Fruit fly (Drosophila melanogaster) whole organism, prepupa: Measurements from ENCODE around the gene CG31381.

Experiments used
- CG10631 ChIP-seq: fragments of 200-800 bp; sonication (Bioruptor generic); optimal IDR thresholded peaks from 2 replicates; lab custom pipeline; 2016; ENCODE audit warnings: missing biosample characterization, missing genetic modification characterization
- CG10669 ChIP-seq: fragments of 200-800 bp; sonication (Bioruptor generic); optimal IDR thresholded peaks from 3 replicates; lab custom pipeline; 2018; ENCODE audit warnings: missing biosample characterization, mild to moderate bottlenecking, missing genetic modification characterization, moderate library complexity
- CG11294 ChIP-seq: fragments of 200-800 bp; sonication (Bioruptor generic); IDR thresholded peaks from 2 replicates; pipeline ENCODE4 v1.3.6; 2022; ENCODE audit warnings: missing biosample characterization, missing genetic modification characterization
- CG11762 ChIP-seq: fragments of 200-800 bp; sonication (Bioruptor generic); optimal IDR thresholded peaks from 3 replicates; lab custom pipeline; 2016; ENCODE audit warnings: missing biosample characterization, missing genetic modification characterization; ENCODE audit not compliant: insufficient read depth
- CG11902 ChIP-seq: fragments of 200-800 bp; sonication (Bioruptor generic); optimal IDR thresholded peaks from 3 replicates; lab custom pipeline; 2016; ENCODE audit warnings: missing biosample characterization, missing genetic modification characterization
- CG15336 ChIP-seq: fragments of 200-800 bp; sonication (Bioruptor generic); IDR thresholded peaks from 2 replicates; pipeline ENCODE4 v1.3.6; 2022; ENCODE audit warnings: missing biosample characterization, missing genetic modification characterization
- CG16779 ChIP-seq: fragments of 200-800 bp; sonication (Bioruptor generic); optimal IDR thresholded peaks from 3 replicates; lab custom pipeline; 2017; ENCODE audit warnings: missing biosample characterization, mild to moderate bottlenecking, missing genetic modification characterization
- CG3032 ChIP-seq: fragments of 200-800 bp; optimal IDR thresholded peaks from 2 replicates; lab custom pipeline; 2019; ENCODE audit warnings: missing biosample characterization, mild to moderate bottlenecking, missing genetic modification characterization, moderate library complexity
- CG31627 ChIP-seq: fragments of 200-800 bp; sonication (Bioruptor generic); optimal IDR thresholded peaks from 3 replicates; lab custom pipeline; 2016; ENCODE audit warnings: missing biosample characterization, missing genetic modification characterization
- CG32006 ChIP-seq: fragments of 200-800 bp; sonication (Bioruptor generic); optimal IDR thresholded peaks from 3 replicates; lab custom pipeline; 2017; ENCODE audit warnings: missing biosample characterization, mild to moderate bottlenecking, missing genetic modification characterization
- CG34406 ChIP-seq: fragments of 200-800 bp; sonication (Bioruptor generic); optimal IDR thresholded peaks from 3 replicates; lab custom pipeline; 2016; ENCODE audit warnings: missing biosample characterization, missing genetic modification characterization
- CG3919 ChIP-seq: fragments of 200-800 bp; sonication (Bioruptor generic); optimal IDR thresholded peaks from 3 replicates; lab custom pipeline; 2016; ENCODE audit warnings: missing biosample characterization, missing genetic modification characterization
- CG4318 ChIP-seq: fragments of 200-800 bp; sonication (Bioruptor generic); optimal IDR thresholded peaks from 3 replicates; lab custom pipeline; 2017; ENCODE audit warnings: missing biosample characterization, mild to moderate bottlenecking, missing genetic modification characterization
- CG6163 ChIP-seq: fragments of 200-800 bp; sonication (Bioruptor generic); IDR thresholded peaks from 3 replicates; pipeline ENCODE4 v1.3.6; 2022; ENCODE audit warnings: missing biosample characterization, missing genetic modification characterization
- CG6276 ChIP-seq: fragments of 200-800 bp; sonication (Bioruptor generic); optimal IDR thresholded peaks from 2 replicates; lab custom pipeline; 2017; ENCODE audit warnings: missing biosample characterization, mild to moderate bottlenecking, missing genetic modification characterization
- CG6792 ChIP-seq: fragments of 200-800 bp; sonication (Bioruptor generic); optimal IDR thresholded peaks from 3 replicates; lab custom pipeline; 2016; ENCODE audit warnings: missing biosample characterization, missing genetic modification characterization
- CG6808 ChIP-seq: fragments of 200-800 bp; sonication (Bioruptor generic); optimal IDR thresholded peaks from 3 replicates; lab custom pipeline; 2017; ENCODE audit warnings: missing biosample characterization, missing genetic modification characterization, mild to moderate bottlenecking, moderate library complexity, missing genetic modification reagents
- CG6854 ChIP-seq: fragments of 200-800 bp; sonication (Bioruptor generic); optimal IDR thresholded peaks from 2 replicates; lab custom pipeline; 2017; ENCODE audit warnings: missing biosample characterization, mild to moderate bottlenecking, missing genetic modification characterization
- CG7368 ChIP-seq: fragments of 200-800 bp; sonication (Bioruptor generic); optimal IDR thresholded peaks from 3 replicates; lab custom pipeline; 2016; ENCODE audit warnings: missing biosample characterization, missing genetic modification characterization
- CG8119 ChIP-seq: fragments of 200-800 bp; sonication (Bioruptor generic); IDR thresholded peaks from 3 replicates; pipeline ENCODE4 v1.3.6; 2022; ENCODE audit warnings: missing biosample characterization, missing genetic modification characterization
- CG8319 ChIP-seq: fragments of 200-800 bp; sonication (Bioruptor generic); optimal IDR thresholded peaks from 3 replicates; lab custom pipeline; 2016; ENCODE audit warnings: missing biosample characterization, missing genetic modification characterization
- CG9139 ChIP-seq: fragments of 200-800 bp; sonication (Bioruptor generic); optimal IDR thresholded peaks from 3 replicates; lab custom pipeline; 2017; ENCODE audit warnings: missing biosample characterization, mild to moderate bottlenecking, missing genetic modification characterization
- Eip75B ChIP-seq: fragments of 200-800 bp; sonication (Bioruptor generic); optimal IDR thresholded peaks from 3 replicates; lab custom pipeline; 2016; ENCODE audit warnings: missing biosample characterization, missing genetic modification characterization
- Eip78C ChIP-seq: fragments of 200-800 bp; sonication (Bioruptor generic); peaks from one replicate; lab custom pipeline; 2016; ENCODE audit warnings: missing biosample characterization, missing genetic modification characterization
- Eip93F ChIP-seq: fragments of 200-800 bp; sonication (Bioruptor generic); optimal IDR thresholded peaks from 2 replicates; lab custom pipeline; 2016; ENCODE audit warnings: missing biosample characterization, mild to moderate bottlenecking, missing genetic modification characterization
- Ets21C ChIP-seq: fragments of 200-800 bp; sonication (Bioruptor generic); optimal IDR thresholded peaks from 3 replicates; lab custom pipeline; 2016; ENCODE audit warnings: missing biosample characterization, missing genetic modification characterization
- Ets96B ChIP-seq: fragments of 200-800 bp; optimal IDR thresholded peaks from 2 replicates; lab custom pipeline; 2019; ENCODE audit warnings: missing biosample characterization, mild to moderate bottlenecking, missing genetic modification characterization, moderate library complexity
- Gug ChIP-seq: fragments of 200-800 bp; sonication (Bioruptor generic); IDR thresholded peaks from 2 replicates; pipeline ENCODE4 v1.3.6; 2022; ENCODE audit warnings: missing biosample characterization, missing genetic modification characterization
- Hr39 ChIP-seq: fragments of 200-800 bp; sonication (Bioruptor generic); optimal IDR thresholded peaks from 2 replicates; lab custom pipeline; 2016; ENCODE audit warnings: missing biosample characterization, missing genetic modification characterization
- Hr4 ChIP-seq: fragments of 200-800 bp; sonication (Bioruptor generic); optimal IDR thresholded peaks from 3 replicates; lab custom pipeline; 2016; ENCODE audit warnings: missing biosample characterization, missing genetic modification characterization
- Met ChIP-seq: fragments of 200-800 bp; sonication (Bioruptor generic); optimal IDR thresholded peaks from 3 replicates; lab custom pipeline; 2016; ENCODE audit warnings: missing biosample characterization, missing genetic modification characterization
- OdsH ChIP-seq: fragments of 200-800 bp; sonication (Bioruptor generic); optimal IDR thresholded peaks from 3 replicates; lab custom pipeline; 2016; ENCODE audit warnings: missing biosample characterization, missing genetic modification characterization
- Smox ChIP-seq: fragments of 200-800 bp; sonication (Bioruptor generic); optimal IDR thresholded peaks from 3 replicates; lab custom pipeline; 2016; ENCODE audit warnings: missing biosample characterization, missing genetic modification characterization
- Sox102F ChIP-seq: fragments of 200-800 bp; sonication (Bioruptor generic); optimal IDR thresholded peaks from 2 replicates; lab custom pipeline; 2016; ENCODE audit warnings: missing biosample characterization, mild to moderate bottlenecking, missing genetic modification characterization
- Sox14 ChIP-seq: fragments of 200-800 bp; sonication (Bioruptor generic); optimal IDR thresholded peaks from 3 replicates; lab custom pipeline; 2016; ENCODE audit warnings: missing biosample characterization, missing genetic modification characterization
- Sox15 ChIP-seq: fragments of 200-800 bp; sonication (Bioruptor generic); optimal IDR thresholded peaks from 3 replicates; lab custom pipeline; 2016; ENCODE audit warnings: missing biosample characterization, missing genetic modification characterization
- achi ChIP-seq: fragments of 200-800 bp; sonication (Bioruptor generic); optimal IDR thresholded peaks from 3 replicates; lab custom pipeline; 2016; ENCODE audit warnings: missing biosample characterization, missing genetic modification characterization
- cyc ChIP-seq: fragments of 200-800 bp; sonication (Bioruptor generic); optimal IDR thresholded peaks from 3 replicates; lab custom pipeline; 2016; ENCODE audit warnings: missing biosample characterization, missing genetic modification characterization
- dac ChIP-seq: fragments of 200-800 bp; sonication (Bioruptor generic); optimal IDR thresholded peaks from 2 replicates; lab custom pipeline; 2017; ENCODE audit warnings: missing biosample characterization, mild to moderate bottlenecking, missing genetic modification characterization
- dsx ChIP-seq: fragments of 200-800 bp; optimal IDR thresholded peaks from 3 replicates; lab custom pipeline; 2019; ENCODE audit warnings: missing biosample characterization, mild to moderate bottlenecking, missing genetic modification characterization, moderate library complexity; ENCODE audit not compliant: poor library complexity, severe bottlenecking
- eg ChIP-seq: fragments of 200-800 bp; sonication (Bioruptor generic); IDR thresholded peaks from 3 replicates; pipeline ENCODE4 v1.3.6; 2022; ENCODE audit warnings: missing biosample characterization, missing genetic modification characterization
- esn ChIP-seq: fragments of 200-800 bp; sonication (Bioruptor generic); optimal IDR thresholded peaks from 2 replicates; lab custom pipeline; 2016; ENCODE audit warnings: missing biosample characterization, mild to moderate bottlenecking, missing genetic modification characterization, moderate library complexity
- fd59A ChIP-seq: fragments of 200-800 bp; sonication (Bioruptor generic); optimal IDR thresholded peaks from 2 replicates; lab custom pipeline; 2017; ENCODE audit warnings: missing biosample characterization, mild to moderate bottlenecking, missing genetic modification characterization, missing genetic modification reagents
- fd85E ChIP-seq: fragments of 200-800 bp; sonication (Bioruptor generic); optimal IDR thresholded peaks from 3 replicates; lab custom pipeline; 2016; ENCODE audit warnings: missing biosample characterization, missing genetic modification characterization
- net ChIP-seq: fragments of 200-800 bp; sonication (Bioruptor generic); optimal IDR thresholded peaks from 3 replicates; lab custom pipeline; 2016; ENCODE audit warnings: missing biosample characterization, missing genetic modification characterization
- pdm3 ChIP-seq: fragments of 200-800 bp; sonication (Bioruptor generic); optimal IDR thresholded peaks from 3 replicates; lab custom pipeline; 2016; ENCODE audit warnings: missing biosample characterization, missing genetic modification characterization
- ss ChIP-seq, 2 experiments: fragments of 200-800 bp; sonication (Bioruptor generic); optimal IDR thresholded peaks; 2 replicates in 1 of 2; 3 replicates in 1 of 2; lab custom pipeline; 2017 to 2018; ENCODE audit warnings: mild to moderate bottlenecking in 2 of 2, missing biosample characterization in 2 of 2, missing genetic modification characterization in 2 of 2, moderate library complexity in 1 of 2
- svp ChIP-seq: fragments of 200-800 bp; sonication (Bioruptor generic); peaks from one replicate; lab custom pipeline; 2016; ENCODE audit warnings: missing biosample characterization, missing genetic modification characterization
- topi ChIP-seq: fragments of 200-800 bp; sonication (Bioruptor generic); optimal IDR thresholded peaks from 3 replicates; lab custom pipeline; 2016; ENCODE audit warnings: missing biosample characterization, missing genetic modification characterization
- vri ChIP-seq: fragments of 200-800 bp; sonication (Bioruptor generic); optimal IDR thresholded peaks from 3 replicates; lab custom pipeline; 2016; ENCODE audit warnings: missing biosample characterization, mild to moderate bottlenecking, missing genetic modification characterization

The CG31381 gene

DNA sequence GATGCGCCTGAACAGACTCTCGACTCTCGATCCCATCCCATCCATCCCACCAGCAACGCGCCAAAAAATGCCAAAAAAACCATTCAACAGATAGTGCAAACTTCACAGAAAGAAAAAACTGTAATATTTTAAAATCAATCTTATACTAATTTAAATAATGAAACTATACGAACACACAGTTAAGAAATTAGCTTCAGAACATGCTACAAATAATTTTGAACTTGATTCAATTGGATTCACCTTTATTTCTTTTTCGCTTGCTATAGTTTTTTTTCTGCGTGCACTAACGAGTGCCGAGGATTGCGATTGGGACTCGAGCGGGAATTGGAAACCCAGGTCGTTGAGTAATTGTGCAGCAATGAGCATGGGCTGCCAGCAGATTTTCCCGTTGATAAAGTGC lies 31.2 kb downstream of the CG31381 start:
- TF ChIP-seq Gug (GFP tag; lab: Robert Waterston, UW) (peak; percentile 34; the same call in 1 of the 2 replicates), fd59A (GFP tag; lab: Kevin White, UChicago) (no peak), CG6792 (GFP tag; lab: Kevin White, UChicago) (no peak), Sox14 (no peak), CG10669 (no peak), Ets96B (tag; lab: Kevin White, UChicago) (no peak), Smox (no peak), CG16779 (tag; lab: Kevin White, UChicago) (no peak), CG15336 (GFP tag; lab: Robert Waterston, UW) (peak; percentile 77), Sox102F (GFP tag; lab: Kevin White, UChicago) (no peak), pdm3 (peak; percentile 11), CG10631 (GFP tag; lab: Kevin White, UChicago) (no peak), CG4318 (GFP tag; lab: Kevin White, UChicago) (peak; percentile 20), svp (peak; percentile 14), vri (GFP tag; lab: Kevin White, UChicago) (no peak), CG7368 (no peak), dsx (GFP tag; lab: Kevin White, UChicago) (no peak), topi (GFP tag; lab: Kevin White, UChicago) (no peak), Sox15 (no peak), CG6854 (GFP tag; lab: Kevin White, UChicago) (no peak), Eip93F (GFP tag; lab: Kevin White, UChicago) (no peak), Eip78C (GFP tag; lab: Kevin White, UChicago) (peak; percentile 51), CG34406 (GFP tag; lab: Kevin White, UChicago) (no peak), CG9139 (GFP tag; lab: Kevin White, UChicago) (no peak), net (GFP tag; lab: Kevin White, UChicago) (no peak), ss (GFP tag; optimal IDR thresholded peaks at IDR 0.05; lab: Kevin White, UChicago) (no peak), OdsH (GFP tag; lab: Kevin White, UChicago) (peak; percentile 1), Met (GFP tag; lab: Kevin White, UChicago) (no peak), fd85E (GFP tag; lab: Kevin White, UChicago) (no peak), Hr4 (GFP tag; lab: Kevin White, UChicago) (peak; percentile 66), eg (GFP tag; lab: Robert Waterston, UW) (peak; percentile 68), Ets21C (no peak), CG6276 (peak; percentile 60), CG11902 (no peak), CG32006 (GFP tag; lab: Kevin White, UChicago) (peak; percentile 58), CG8319 (GFP tag; lab: Kevin White, UChicago) (no peak), CG8119 (GFP tag; lab: Robert Waterston, UW) (peak; percentile 70), Eip75B (no peak), CG11294 (GFP tag; lab: Robert Waterston, UW) (peak; percentile 15; the same call in 1 of the 2 replicates), CG11762 (no peak)

DNA sequence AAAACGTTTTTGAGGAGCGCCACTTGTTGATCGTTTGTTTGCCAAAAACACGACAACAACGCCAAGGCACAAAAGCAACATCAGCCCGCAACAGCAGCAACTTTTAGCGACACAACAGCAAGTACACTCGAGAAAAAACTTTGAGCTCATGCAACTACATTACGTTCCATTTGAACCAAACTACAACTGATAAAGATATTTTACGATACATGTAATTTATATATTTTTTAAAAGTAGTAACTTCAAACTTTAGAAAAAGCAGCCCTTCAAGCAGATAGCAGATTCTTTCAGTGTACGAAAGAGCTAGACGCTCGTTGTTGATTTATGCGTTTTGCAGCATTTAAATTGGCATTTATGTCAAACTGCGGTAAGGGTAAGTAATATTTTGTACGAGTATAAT lies 33.3 kb downstream of the CG31381 start:
- TF ChIP-seq cyc (GFP tag; lab: Kevin White, UChicago) (no peak), Eip78C (GFP tag; lab: Kevin White, UChicago) (peak; percentile 85), OdsH (GFP tag; lab: Kevin White, UChicago) (peak; percentile 60), pdm3 (peak; percentile 52), Met (GFP tag; lab: Kevin White, UChicago) (no peak), CG10631 (GFP tag; lab: Kevin White, UChicago) (peak; percentile 45), CG6163 (GFP tag; lab: Robert Waterston, UW) (peak; percentile 77), esn (no peak), net (GFP tag; lab: Kevin White, UChicago) (peak; percentile 69), CG9139 (GFP tag; lab: Kevin White, UChicago) (no peak), CG11294 (GFP tag; lab: Robert Waterston, UW) (peak; percentile 60), Ets21C (no peak), CG6792 (GFP tag; lab: Kevin White, UChicago) (peak; percentile 12), achi (GFP tag; lab: Kevin White, UChicago) (peak; percentile 50), fd85E (GFP tag; lab: Kevin White, UChicago) (no peak), CG4318 (GFP tag; lab: Kevin White, UChicago) (peak; percentile 59), Hr39 (no peak), CG31627 (no peak), Ets96B (tag; lab: Kevin White, UChicago) (no peak), fd59A (GFP tag; lab: Kevin White, UChicago) (no peak), dac (peak; percentile 56), CG15336 (GFP tag; lab: Robert Waterston, UW) (peak; percentile 84), eg (GFP tag; lab: Robert Waterston, UW) (peak; percentile 92), CG6808 (GFP tag; lab: Kevin White, UChicago) (no peak), CG16779 (tag; lab: Kevin White, UChicago) (no peak), CG11902 (peak; percentile 21), CG3032 (tag; lab: Kevin White, UChicago) (no peak), CG3919 (peak; percentile 56)
